Worm (Caenorhabditis elegans): ENCODE results near the gene B0545.4.

The B0545.4 gene

DNA sequence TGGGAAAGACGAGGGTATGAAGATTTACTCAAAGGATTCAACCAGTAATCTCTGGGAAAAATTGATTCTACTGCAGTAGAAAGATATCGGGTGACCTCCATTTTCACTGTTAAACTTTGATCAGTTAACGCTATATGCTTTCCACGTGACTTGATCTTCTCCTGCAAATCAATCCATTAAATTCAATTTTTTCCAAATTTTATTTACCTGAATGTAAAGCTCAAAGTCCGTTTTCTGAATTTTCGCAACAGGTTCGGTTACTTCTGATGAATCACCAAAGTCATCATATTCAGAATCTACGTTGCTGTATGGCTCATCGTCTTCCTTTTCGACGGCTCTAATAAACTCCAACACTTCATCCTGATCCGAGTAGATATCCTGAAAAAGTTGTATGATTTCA is at the start of gene B0545.4:
Gene B0545.4 (minus strand): TSS at position 101 of the 400 bp plus-strand sequence.
- TF ChIP-seq pha-4 (tag; optimal IDR thresholded peaks at IDR 0.05) (no peak), bed-3 (GFP tag; optimal IDR thresholded peaks at IDR 0.05) (no peak), ces-1 (GFP tag; optimal IDR thresholded peaks at IDR 0.05) (no peak), mls-2 (tag; optimal IDR thresholded peaks at IDR 0.05) (no peak), hlh-1 (tag; optimal IDR thresholded peaks at IDR 0.05) (no peak), ham-2 (GFP tag; optimal IDR thresholded peaks at IDR 0.05) (no peak), elt-3 (tag; optimal IDR thresholded peaks at IDR 0.05) (no peak)

DNA sequence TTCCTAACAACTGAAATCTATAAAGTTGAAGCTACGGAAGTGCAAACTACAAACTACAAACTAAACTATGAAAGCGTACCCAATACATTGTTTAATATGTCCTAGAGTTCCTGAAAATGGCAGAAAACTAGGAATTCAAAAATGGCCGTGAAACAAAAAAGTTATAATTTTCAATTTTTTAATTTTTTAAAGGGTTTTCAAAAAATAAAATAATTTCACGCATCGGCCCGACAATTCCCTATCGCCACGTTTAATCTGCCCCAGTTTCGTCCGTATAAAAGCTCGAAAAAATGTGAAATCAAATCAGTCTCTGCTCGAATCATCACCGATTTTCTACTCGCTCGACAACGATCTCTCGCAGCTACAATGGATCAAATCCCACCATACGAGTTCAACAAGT is 49.5 kb upstream of the B0545.4 start, which contains the start of gene Y38C1AA.7:
Gene Y38C1AA.7 (plus strand): TSS at position 301 of the 400 bp plus-strand sequence.
- TF ChIP-seq nhr-12 (tag; optimal IDR thresholded peaks at IDR 0.05) (no peak), elt-3 (tag; optimal IDR thresholded peaks at IDR 0.05) (no peak), nhr-76 (tag; optimal IDR thresholded peaks at IDR 0.05) (no peak), cnd-1 (tag; optimal IDR thresholded peaks at IDR 0.05) (no peak), zip-8 (tag; optimal IDR thresholded peaks at IDR 0.05) (no peak), mep-1 (tag; optimal IDR thresholded peaks at IDR 0.05) (no peak), mab-5 (tag; optimal IDR thresholded peaks at IDR 0.05) (no peak)

- TF ChIP-seq blmp-1 (tag; optimal IDR thresholded peaks at IDR 0.05), result no peak
- no peak for TF ChIP-seq zip-8 (tag; optimal IDR thresholded peaks at IDR 0.05)
- no peak for TF ChIP-seq M03D4.4 (tag; optimal IDR thresholded peaks at IDR 0.05)
- TF ChIP-seq ceh-83 (GFP tag; optimal IDR thresholded peaks at IDR 0.05), result no peak
- no peak for TF ChIP-seq sem-2 (GFP tag; optimal IDR thresholded peaks at IDR 0.05)
- TF ChIP-seq mls-2 (tag; optimal IDR thresholded peaks at IDR 0.05), result no peak
- no peak for TF ChIP-seq nhr-12 (tag; optimal IDR thresholded peaks at IDR 0.05)
- TF ChIP-seq nhr-76 (tag; optimal IDR thresholded peaks at IDR 0.05), result no peak
- no peak for TF ChIP-seq ces-1 (GFP tag; optimal IDR thresholded peaks at IDR 0.05)
- TF ChIP-seq ceh-43 (GFP tag; optimal IDR thresholded peaks at IDR 0.05), result no peak
- no peak for TF ChIP-seq ztf-11 (tag; optimal IDR thresholded peaks at IDR 0.05)
- no peak for TF ChIP-seq unc-39 (tag; optimal IDR thresholded peaks at IDR 0.05)
- TF ChIP-seq cnd-1 (tag; optimal IDR thresholded peaks at IDR 0.05), result no peak
- TF ChIP-seq nhr-237 (tag; optimal IDR thresholded peaks at IDR 0.05), result no peak
- no peak for TF ChIP-seq flh-1 (GFP tag; optimal IDR thresholded peaks at IDR 0.05)
- TF ChIP-seq bed-3 (GFP tag; optimal IDR thresholded peaks at IDR 0.05), result no peak
- TF ChIP-seq lin-13 (tag; optimal IDR thresholded peaks at IDR 0.05), result no peak
Measured at ce11 chrIV:157809-158208, 48.6 kb upstream of the B0545.4 start, which contains the start of gene gegf-1. gegf-1 (minus strand) TSS chrIV:157909.

DNA sequence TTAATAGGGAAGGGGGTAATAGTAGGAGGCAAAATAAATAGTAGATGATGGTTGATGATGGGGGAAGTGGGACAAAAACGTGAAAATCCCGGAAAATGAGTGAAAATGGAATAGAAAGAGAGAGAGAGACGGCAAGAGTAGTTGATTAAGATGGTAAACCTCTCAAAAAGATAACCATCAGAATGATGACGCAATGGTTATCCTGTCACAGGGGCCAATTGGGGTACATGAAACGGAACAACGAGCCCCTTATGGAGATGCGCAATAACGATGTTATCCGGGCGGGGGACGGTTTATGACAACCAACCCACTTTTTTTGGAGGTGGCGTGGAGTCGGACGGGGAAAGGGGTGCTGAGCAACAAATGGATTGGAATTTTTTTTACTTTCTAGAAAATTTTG is 40.6 kb upstream of the B0545.4 start:
- TF ChIP-seq mep-1 (tag; optimal IDR thresholded peaks at IDR 0.05) (no peak), elt-1 (tag; optimal IDR thresholded peaks at IDR 0.05; ENCODE audit: borderline replicate concordance, insufficient read depth) (peak; percentile 59), zip-8 (tag; optimal IDR thresholded peaks at IDR 0.05) (peak; percentile 29), nhr-2 (tag; optimal IDR thresholded peaks at IDR 0.05) (peak; percentile 95), unc-62 (GFP tag; optimal IDR thresholded peaks at IDR 0.05) (peak; percentile 12)

DNA sequence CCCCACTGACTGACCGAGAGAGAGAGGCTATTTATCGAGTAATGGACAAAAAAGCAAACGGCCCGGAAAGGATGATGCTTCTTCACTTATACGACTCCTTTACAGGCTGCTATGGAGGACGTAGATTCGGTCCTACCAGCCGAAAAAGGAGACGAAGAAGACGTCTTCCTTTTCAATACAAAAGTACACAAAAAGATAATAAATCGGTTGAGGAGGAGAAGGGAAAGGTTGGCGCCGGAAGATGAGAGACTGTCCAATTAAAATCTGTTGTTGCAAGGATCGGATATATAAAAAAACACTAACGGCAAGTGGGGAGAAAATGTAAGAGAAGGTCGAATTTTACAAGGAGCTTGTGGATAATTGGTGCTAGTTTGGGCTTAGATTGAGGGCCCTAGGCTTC is 39.5 kb upstream of the B0545.4 start:
- no peak for TF ChIP-seq nhr-76 (tag; optimal IDR thresholded peaks at IDR 0.05)
- TF ChIP-seq lin-13 (tag; optimal IDR thresholded peaks at IDR 0.05), result no peak
- TF ChIP-seq unc-120 (tag; optimal IDR thresholded peaks at IDR 0.05; ENCODE audit: poor library complexity, severe bottlenecking), result no peak

ce11 chrIV:147819-148218 is 38.6 kb upstream of the B0545.4 start, which contains the start of gene col-99:
col-99 (minus strand) TSS chrIV:147919.
- TF ChIP-seq nhr-76 (tag; optimal IDR thresholded peaks at IDR 0.05) (no peak), sptf-1 (tag; optimal IDR thresholded peaks at IDR 0.05) (no peak), ham-2 (GFP tag; optimal IDR thresholded peaks at IDR 0.05) (no peak), zip-8 (tag; optimal IDR thresholded peaks at IDR 0.05) (no peak), mls-2 (tag; optimal IDR thresholded peaks at IDR 0.05) (no peak), tbx-8 (GFP tag; optimal IDR thresholded peaks at IDR 0.05) (no peak), ceh-43 (GFP tag; optimal IDR thresholded peaks at IDR 0.05) (no peak), nhr-12 (tag; optimal IDR thresholded peaks at IDR 0.05) (no peak), lin-13 (tag; optimal IDR thresholded peaks at IDR 0.05) (no peak), bed-3 (GFP tag; optimal IDR thresholded peaks at IDR 0.05) (no peak), pha-4 (tag; optimal IDR thresholded peaks at IDR 0.05) (no peak), cnd-1 (tag; optimal IDR thresholded peaks at IDR 0.05) (no peak), mep-1 (tag; optimal IDR thresholded peaks at IDR 0.05) (no peak), mab-5 (tag; optimal IDR thresholded peaks at IDR 0.05) (no peak), lsy-2 (tag; optimal IDR thresholded peaks at IDR 0.05) (no peak)

Measured in whole organism, mixed stage, embryonic.